Worm (Caenorhabditis elegans) whole organism, midembryonic: ENCODE results near the gene sdhd-1.
A peak's percentile ranks its signal among the peaks of the same experiment; 100 is the strongest.

Experiments used
- T22C8.4 ChIP-seq: fragments of 200-800 bp; sonication (Bioruptor generic); IDR thresholded peaks from 2 replicates; pipeline ENCODE4 v1.3.6; 2022; ENCODE audit warnings: missing genetic modification characterization, missing compliant biosample characterization
- cog-1 ChIP-seq: sonication (generic microtip); optimal IDR thresholded peaks from 2 replicates; lab custom pipeline; 2016; ENCODE audit warnings: missing genetic modification characterization, missing compliant biosample characterization
- flt-1 ChIP-seq: fragments of 200-800 bp; sonication (Bioruptor generic); IDR thresholded peaks from 2 replicates; pipeline ENCODE4 v1.3.6; 2022; ENCODE audit warnings: missing genetic modification characterization, missing compliant biosample characterization
- klf-2 ChIP-seq: fragments of 200-800 bp; sonication (Bioruptor generic); conservative IDR thresholded peaks from 2 replicates; pipeline ENCODE4 v1.3.6; 2022; ENCODE audit warnings: missing genetic modification reagents, missing genetic modification characterization, missing compliant biosample characterization
- med-1 ChIP-seq: sonication (generic microtip); optimal IDR thresholded peaks from 2 replicates; lab custom pipeline; 2017; ENCODE audit warnings: missing genetic modification characterization, mild to moderate bottlenecking, missing compliant biosample characterization, antibody characterized with exemption, missing genetic modification reagents; ENCODE audit not compliant: insufficient read depth
- ref-1 ChIP-seq: fragments of 200-800 bp; sonication (Bioruptor generic); conservative IDR thresholded peaks from 2 replicates; pipeline ENCODE4 v1.3.6; 2022; ENCODE audit warnings: missing genetic modification reagents, missing genetic modification characterization, missing compliant biosample characterization
- tab-1 ChIP-seq: fragments of 200-800 bp; sonication (Bioruptor generic); IDR thresholded peaks from 2 replicates; pipeline ENCODE4 v1.3.6; 2022; ENCODE audit warnings: missing genetic modification characterization, missing compliant biosample characterization
- ztf-23 ChIP-seq: fragments of 200-800 bp; sonication (Bioruptor generic); IDR thresholded peaks from 2 replicates; pipeline ENCODE4 v1.3.6; 2022; ENCODE audit warnings: missing genetic modification reagents, missing genetic modification characterization, missing compliant biosample characterization
- ztf-29 ChIP-seq: fragments of 200-800 bp; sonication (Bioruptor generic); IDR thresholded peaks from 2 replicates; pipeline ENCODE4 v1.3.6; 2022; ENCODE audit warnings: missing genetic modification reagents, missing genetic modification characterization, missing compliant biosample characterization

sdhd-1 gene

DNA sequence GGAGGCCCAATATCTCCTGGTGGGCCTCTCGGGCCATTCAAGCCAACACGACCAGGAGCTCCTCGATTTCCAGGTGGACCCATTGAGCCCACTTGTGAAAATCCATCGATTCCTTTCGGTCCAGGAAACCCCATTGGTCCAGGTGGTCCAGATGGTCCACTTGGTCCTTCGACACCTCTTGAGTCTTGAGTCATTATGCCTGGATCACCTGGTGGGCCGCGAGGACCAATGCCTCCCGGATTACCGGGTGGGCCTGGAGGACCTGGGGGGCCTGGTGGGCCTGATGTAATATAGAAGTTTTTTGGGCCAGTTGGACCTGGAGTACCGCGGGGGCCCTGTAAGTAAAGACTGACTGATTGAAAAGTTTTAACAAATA lies 5.5 kb downstream of the sdhd-1 start:
- TF ChIP-seq flt-1 (GFP tag; lab: Robert Waterston, UW) (no peak), cog-1 (tag; lab: Kevin White, UChicago) (no peak), ztf-29 (GFP tag; lab: Robert Waterston, UW) (no peak), klf-2 (no peak)

DNA sequence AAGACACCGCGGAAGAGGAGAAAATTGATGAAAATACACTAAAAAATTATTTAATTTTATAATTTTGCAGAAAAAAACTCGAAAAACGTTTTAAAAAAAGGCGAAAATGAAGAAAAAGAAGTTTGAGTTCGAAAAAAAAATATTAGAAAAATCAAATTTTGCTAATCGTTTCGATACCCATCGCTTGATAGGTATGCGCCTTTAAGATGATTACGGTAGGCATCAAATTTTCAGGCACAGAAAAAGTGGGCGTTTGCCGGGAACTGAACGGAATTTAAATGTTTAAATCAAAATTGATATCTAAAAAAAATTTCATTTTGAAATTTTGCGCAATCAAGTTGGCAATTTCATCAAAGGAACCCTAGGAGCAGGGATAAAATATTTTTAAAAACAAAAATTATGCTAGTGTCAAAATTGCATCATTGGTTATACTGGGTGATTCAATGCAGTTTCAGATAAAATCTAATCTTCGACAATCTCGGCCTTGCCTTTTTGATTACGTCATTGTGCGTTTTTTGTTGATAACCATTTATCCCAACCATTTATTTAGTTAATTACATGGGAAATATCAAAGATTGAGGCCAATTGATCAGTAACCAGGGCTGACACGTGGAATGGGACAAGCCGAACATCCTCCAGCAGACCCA lies 6.0 kb downstream of the sdhd-1 start:
- TF ChIP-seq ref-1 (no peak), ztf-23 (GFP tag; lab: Robert Waterston, UW) (no peak), tab-1 (GFP tag; lab: Robert Waterston, UW) (no peak), ztf-29 (GFP tag; lab: Robert Waterston, UW) (no peak), flt-1 (GFP tag; lab: Robert Waterston, UW) (no peak)

DNA sequence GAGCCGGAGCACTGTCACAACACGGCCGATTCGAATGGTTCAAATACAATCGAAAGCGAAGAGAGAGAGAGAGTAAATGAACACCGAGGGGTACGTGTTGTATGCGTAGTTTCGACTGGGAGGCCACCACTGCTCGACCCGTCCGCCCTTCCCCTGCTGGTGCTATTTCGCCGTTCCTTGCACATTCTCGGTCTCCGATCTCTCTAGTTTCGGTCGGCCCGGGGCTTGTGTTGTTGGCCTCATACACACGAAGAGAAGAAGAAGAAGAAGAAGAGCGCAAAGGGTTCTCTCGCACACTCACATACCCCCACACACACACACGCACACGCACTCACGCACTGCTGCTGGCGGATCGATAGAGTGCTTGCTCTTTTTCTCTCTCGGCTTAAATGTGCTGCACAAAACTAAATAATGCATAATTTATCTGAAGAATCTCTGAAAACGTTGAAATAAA lies 6.8 kb downstream of the sdhd-1 start:
- peak; percentile 86 for TF ChIP-seq ztf-29 (GFP tag; lab: Robert Waterston, UW)
- TF ChIP-seq flt-1 (GFP tag; lab: Robert Waterston, UW), result peak; percentile 48; the same call in 1 of the 2 replicates
- no peak for TF ChIP-seq tab-1 (GFP tag; lab: Robert Waterston, UW)
- peak; percentile 81 for TF ChIP-seq cog-1 (tag; lab: Kevin White, UChicago)
- TF ChIP-seq klf-2, result 0 out of 2 replicates have a peak, but pooled peaks have one; percentile 38
- TF ChIP-seq med-1 (GFP tag; lab: Kevin White, UChicago), result no peak
- TF ChIP-seq ref-1, result no peak
- TF ChIP-seq ztf-23 (GFP tag; lab: Robert Waterston, UW), result peak; percentile 70; the same call in 1 of the 2 replicates
- peak; percentile 85 for TF ChIP-seq T22C8.4 (GFP tag; lab: Robert Waterston, UW)

DNA sequence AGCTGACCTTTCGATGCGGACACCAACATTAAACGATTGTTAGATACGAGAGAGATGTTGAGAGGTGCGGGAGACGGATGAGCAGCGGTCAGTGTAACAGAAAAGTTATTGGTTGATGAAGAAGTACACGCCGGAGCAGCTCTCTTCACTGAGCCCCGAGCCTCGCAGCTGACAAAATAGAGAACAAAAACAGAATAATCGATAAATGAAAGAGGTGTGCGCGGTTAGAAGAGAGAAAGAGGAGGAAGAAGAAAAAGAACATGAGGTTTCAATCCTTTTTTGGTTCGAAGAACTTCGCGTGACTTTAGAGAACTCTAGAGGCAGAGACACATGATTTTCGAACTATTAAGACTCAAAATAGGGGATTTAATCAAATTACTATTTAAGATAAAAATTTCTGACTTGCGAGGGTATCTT lies 7.9 kb downstream of the sdhd-1 start:
- TF ChIP-seq flt-1 (GFP tag; lab: Robert Waterston, UW) (0 out of 2 replicates have a peak, but pooled peaks have one; percentile 59), cog-1 (tag; lab: Kevin White, UChicago) (peak; percentile 43), ref-1 (no peak), T22C8.4 (GFP tag; lab: Robert Waterston, UW) (0 out of 2 replicates have a peak, but pooled peaks have one; percentile 35), tab-1 (GFP tag; lab: Robert Waterston, UW) (no peak)

DNA sequence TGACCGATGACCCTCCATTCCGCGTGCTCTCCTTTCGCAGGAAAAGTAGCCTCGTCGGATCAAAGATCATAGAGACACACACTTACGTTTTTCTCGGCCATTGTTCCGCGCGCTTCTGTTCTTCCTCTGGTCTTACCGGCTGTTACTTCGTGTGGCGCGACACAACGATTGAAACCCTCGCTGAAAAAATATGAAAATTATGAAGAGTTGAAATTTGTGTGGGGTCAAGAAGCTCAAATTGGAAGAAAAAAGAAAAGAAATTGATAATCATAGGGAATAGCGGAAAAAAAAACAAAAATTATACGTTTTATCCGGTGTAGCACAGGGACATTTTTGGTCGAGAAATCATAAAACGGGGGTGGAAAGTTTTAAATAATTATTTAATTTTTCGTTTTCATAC lies 8.7 kb downstream of the sdhd-1 start, which contains the start of gene cey-1:
TSS of gene cey-1 (minus strand) at position 180 of the 400 bp plus-strand sequence.
- TF ChIP-seq ref-1 (no peak), ztf-29 (GFP tag; lab: Robert Waterston, UW) (no peak), tab-1 (GFP tag; lab: Robert Waterston, UW) (no peak), med-1 (GFP tag; lab: Kevin White, UChicago) (no peak), cog-1 (tag; lab: Kevin White, UChicago) (no peak), klf-2 (no peak), flt-1 (GFP tag; lab: Robert Waterston, UW) (no peak), ztf-23 (GFP tag; lab: Robert Waterston, UW) (no peak), T22C8.4 (GFP tag; lab: Robert Waterston, UW) (no peak)

DNA sequence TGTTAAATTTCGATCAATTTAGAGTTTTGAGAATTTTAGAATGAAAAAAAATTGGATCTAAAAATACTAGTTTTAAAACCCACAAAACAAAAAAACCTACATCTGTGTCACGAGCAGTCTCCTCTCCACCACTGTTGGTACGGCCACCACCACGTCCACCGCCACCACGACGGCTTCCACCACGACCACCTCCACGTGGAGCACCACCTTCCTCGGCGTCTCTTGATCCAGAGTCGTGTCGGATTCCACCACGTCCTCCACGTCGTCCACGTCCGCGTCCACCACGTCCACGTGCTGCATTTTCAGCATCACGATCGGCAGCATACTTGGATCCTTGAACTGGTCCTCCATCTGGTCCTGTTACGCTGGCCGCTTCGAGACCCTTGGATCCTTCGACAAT lies 9.6 kb downstream of the sdhd-1 start:
- TF ChIP-seq med-1 (GFP tag; lab: Kevin White, UChicago) (no peak), cog-1 (tag; lab: Kevin White, UChicago) (no peak), ref-1 (no peak), ztf-23 (GFP tag; lab: Robert Waterston, UW) (no peak), klf-2 (no peak), flt-1 (GFP tag; lab: Robert Waterston, UW) (no peak), ztf-29 (GFP tag; lab: Robert Waterston, UW) (no peak), T22C8.4 (GFP tag; lab: Robert Waterston, UW) (no peak), tab-1 (GFP tag; lab: Robert Waterston, UW) (no peak)

DNA sequence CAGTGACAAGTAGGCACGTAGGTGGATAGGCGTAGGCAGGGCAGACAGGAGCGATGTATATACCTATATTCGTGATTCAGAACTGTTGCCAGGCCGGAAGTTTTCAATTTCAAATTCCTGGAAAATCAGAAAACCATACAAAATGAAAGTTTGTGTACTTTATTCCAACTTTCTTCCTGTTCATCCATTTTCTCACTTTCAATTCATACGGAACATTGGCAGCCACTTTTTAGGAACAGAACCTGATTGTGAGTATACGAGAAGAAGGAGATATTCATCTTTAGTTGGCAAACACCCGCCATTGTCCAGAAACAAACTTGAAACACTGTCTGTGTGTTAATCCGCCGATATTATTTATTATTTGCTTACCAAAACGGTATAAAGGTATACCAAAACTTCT lies 13.9 kb downstream of the sdhd-1 start, which contains the start of gene srlf-15:
TSS of gene srlf-15 (plus strand) at position 301 of the 400 bp plus-strand sequence.
- TF ChIP-seq tab-1 (GFP tag; lab: Robert Waterston, UW) (no peak), ztf-29 (GFP tag; lab: Robert Waterston, UW) (no peak), med-1 (GFP tag; lab: Kevin White, UChicago) (no peak), ztf-23 (GFP tag; lab: Robert Waterston, UW) (no peak), flt-1 (GFP tag; lab: Robert Waterston, UW) (no peak), T22C8.4 (GFP tag; lab: Robert Waterston, UW) (no peak), ref-1 (no peak), klf-2 (no peak), cog-1 (tag; lab: Kevin White, UChicago) (no peak)

DNA sequence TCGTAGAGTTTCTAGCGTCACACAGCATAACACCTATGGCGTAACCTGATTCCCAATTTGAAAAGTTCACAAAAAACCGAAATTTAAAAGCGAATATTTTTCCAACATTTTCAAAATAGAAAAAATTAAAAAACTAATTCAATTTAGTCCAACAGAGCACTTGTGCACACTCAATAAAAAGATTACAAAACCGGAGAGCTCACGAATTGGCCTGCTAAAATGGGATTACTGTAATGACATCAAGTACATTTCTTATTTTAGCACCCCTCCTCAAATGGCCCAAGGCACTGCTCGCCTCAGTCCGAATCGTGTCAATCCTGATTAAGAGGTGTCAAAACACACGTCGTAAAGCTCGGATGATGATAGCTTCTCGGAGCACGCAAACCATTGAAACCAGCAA lies 16.9 kb downstream of the sdhd-1 start:
- no peak for TF ChIP-seq flt-1 (GFP tag; lab: Robert Waterston, UW)
- no peak for TF ChIP-seq ref-1
- no peak for TF ChIP-seq cog-1 (tag; lab: Kevin White, UChicago)
- no peak for TF ChIP-seq ztf-23 (GFP tag; lab: Robert Waterston, UW)
- TF ChIP-seq ztf-29 (GFP tag; lab: Robert Waterston, UW), result no peak
- TF ChIP-seq tab-1 (GFP tag; lab: Robert Waterston, UW), result no peak
- no peak for TF ChIP-seq T22C8.4 (GFP tag; lab: Robert Waterston, UW)
- no peak for TF ChIP-seq med-1 (GFP tag; lab: Kevin White, UChicago)
- TF ChIP-seq klf-2, result no peak

DNA sequence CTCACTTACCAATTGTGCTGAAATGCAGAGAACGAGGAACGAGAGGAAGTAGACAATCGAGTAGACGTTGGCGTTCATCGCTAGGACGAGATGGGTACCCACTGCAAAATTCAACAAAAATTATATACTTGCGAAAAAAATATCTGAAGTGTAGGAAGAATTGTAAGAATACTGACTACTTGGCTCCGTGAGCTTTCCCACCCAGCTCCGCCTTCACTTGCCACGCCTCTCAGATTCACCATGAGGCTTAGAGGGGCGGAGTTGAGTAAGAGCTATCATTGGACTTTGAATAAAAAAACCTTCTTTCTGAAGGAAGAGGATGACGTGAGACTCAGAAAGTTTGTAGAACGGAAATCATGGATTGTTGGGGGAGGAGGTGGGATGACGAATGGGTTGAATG lies 19.4 kb downstream of the sdhd-1 start, which contains the start of gene nlp-18:
TSS of gene nlp-18 (minus strand) at position 101 of the 400 bp plus-strand sequence.
- TF ChIP-seq T22C8.4 (GFP tag; lab: Robert Waterston, UW), result no peak
- TF ChIP-seq tab-1 (GFP tag; lab: Robert Waterston, UW), result no peak
- TF ChIP-seq cog-1 (tag; lab: Kevin White, UChicago), result no peak
- no peak for TF ChIP-seq ztf-29 (GFP tag; lab: Robert Waterston, UW)
- no peak for TF ChIP-seq flt-1 (GFP tag; lab: Robert Waterston, UW)
- TF ChIP-seq ref-1, result no peak
- TF ChIP-seq ztf-23 (GFP tag; lab: Robert Waterston, UW), result no peak
- TF ChIP-seq klf-2, result no peak
- TF ChIP-seq med-1 (GFP tag; lab: Kevin White, UChicago), result no peak
